Fruit fly (Drosophila melanogaster): ENCODE data around the gene para.

Gene para

DNA sequence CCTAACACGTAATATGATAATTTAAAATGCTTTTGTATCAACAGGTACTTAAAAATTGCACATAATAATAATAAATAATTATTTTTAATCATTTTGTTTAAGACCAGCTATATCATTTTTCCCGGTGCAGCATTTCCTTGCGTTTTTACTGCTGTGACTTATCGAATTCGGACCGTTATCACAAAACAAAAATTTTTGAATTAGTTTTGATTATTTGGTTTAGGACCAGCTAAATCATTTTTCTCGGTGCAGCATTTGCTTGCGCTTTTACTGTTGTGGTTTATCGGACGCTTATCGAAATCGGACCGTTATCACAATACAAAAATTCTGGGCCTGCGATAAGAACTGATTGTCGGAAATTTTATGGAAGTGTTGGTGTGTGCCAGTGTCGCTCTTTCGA is 19.7 kb upstream of the para start (continued):
- TF ChIP-seq cas (GFP tag; IDR thresholded peaks at IDR 0.05), result 0 out of 2 replicates have a peak, but pooled peaks have one; percentile 39
- peak; percentile 69 for TF ChIP-seq scrt (GFP tag; optimal IDR thresholded peaks at IDR 0.05)
- TF ChIP-seq ab (GFP tag; optimal IDR thresholded peaks at IDR 0.05), result no peak
- TF ChIP-seq CG7271 (tag; optimal IDR thresholded peaks at IDR 0.05), result no peak
- peak; percentile 73; the same call in 1 of the 2 replicates for TF ChIP-seq GATAe (GFP tag; conservative IDR thresholded peaks at IDR 0.05)
- TF ChIP-seq Mrtf (GFP tag; IDR thresholded peaks at IDR 0.05), result peak; percentile 75; the same call in 2 of the 3 replicates
- TF ChIP-seq usp (GFP tag; optimal IDR thresholded peaks at IDR 0.05), result no peak
- peak; percentile 84 for TF ChIP-seq phol (tag; optimal IDR thresholded peaks at IDR 0.05)
- TF ChIP-seq Jarid2 (GFP tag; optimal IDR thresholded peaks at IDR 0.05), result no peak
- no peak for TF ChIP-seq CG14667 (GFP tag; IDR thresholded peaks at IDR 0.05)
- peak; percentile 68 for TF ChIP-seq schlank (tag; optimal IDR thresholded peaks at IDR 0.05)
- TF ChIP-seq CG11398 (GFP tag; optimal IDR thresholded peaks at IDR 0.05), result no peak
- TF ChIP-seq dmrt99B (tag; optimal IDR thresholded peaks at IDR 0.05), result peak; percentile 88
- TF ChIP-seq fru (optimal IDR thresholded peaks at IDR 0.05), result no peak
- TF ChIP-seq Dad (GFP tag; optimal IDR thresholded peaks at IDR 0.05), result no peak
- peak; percentile 73 for TF ChIP-seq esg (GFP tag; conservative IDR thresholded peaks at IDR 0.05)
- peak; percentile 75 for TF ChIP-seq seq (GFP tag; IDR thresholded peaks at IDR 0.05)
- peak; percentile 30 for TF ChIP-seq twi (tag; optimal IDR thresholded peaks at IDR 0.05)
- peak; percentile 50 for TF ChIP-seq Dref (GFP tag; IDR thresholded peaks at IDR 0.05)
- peak; percentile 73 for TF ChIP-seq CG1603 (tag; optimal IDR thresholded peaks at IDR 0.05)
- TF ChIP-seq slou (GFP tag; optimal IDR thresholded peaks at IDR 0.05), result peak; percentile 68
- TF ChIP-seq wdn (GFP tag; IDR thresholded peaks at IDR 0.05), result peak; percentile 55; the same call in 1 of the 2 replicates
- TF ChIP-seq Deaf1 (tag; optimal IDR thresholded peaks at IDR 0.05), result peak; percentile 46
- TF ChIP-seq emc (GFP tag; optimal IDR thresholded peaks at IDR 0.05), result no peak
- TF ChIP-seq Fer3 (tag; optimal IDR thresholded peaks at IDR 0.05), result peak; percentile 83
- TF ChIP-seq CG15514 (GFP tag; optimal IDR thresholded peaks at IDR 0.05), result peak; percentile 77
- TF ChIP-seq gfzf (GFP tag; optimal IDR thresholded peaks at IDR 0.05), result no peak
- peak; percentile 52; the same call in 1 of the 2 replicates for TF ChIP-seq CG10959 (GFP tag; IDR thresholded peaks at IDR 0.05)
- TF ChIP-seq maf-S (GFP tag; optimal IDR thresholded peaks at IDR 0.05), result peak; percentile 40
- TF ChIP-seq ewg (GFP tag; optimal IDR thresholded peaks at IDR 0.05), result peak; percentile 49
- TF ChIP-seq zen (tag; optimal IDR thresholded peaks at IDR 0.05), result peak; percentile 58
- no peak for TF ChIP-seq bigmax (GFP tag; optimal IDR thresholded peaks at IDR 0.05)
- TF ChIP-seq B-H1 (GFP tag; IDR thresholded peaks at IDR 0.05), result peak; percentile 58
- peak; percentile 85 for TF ChIP-seq Atf6 (GFP tag; IDR thresholded peaks at IDR 0.05)
- TF ChIP-seq ken (GFP tag; IDR thresholded peaks at IDR 0.05), result peak; percentile 57; the same call in 2 of the 3 replicates
- peak; percentile 74 for TF ChIP-seq org-1 (GFP tag; optimal IDR thresholded peaks at IDR 0.05)
- no peak for TF ChIP-seq CG17385 (GFP tag; optimal IDR thresholded peaks at IDR 0.05)
- TF ChIP-seq CG15696 (tag; optimal IDR thresholded peaks at IDR 0.05), result peak; percentile 52
- TF ChIP-seq Opbp (GFP tag; IDR thresholded peaks at IDR 0.05; ENCODE audit: partially characterized antibody), result no peak
- peak; percentile 72 for TF ChIP-seq run (tag; optimal IDR thresholded peaks at IDR 0.05)
- TF ChIP-seq dan (GFP tag; IDR thresholded peaks at IDR 0.05), result no peak
- TF ChIP-seq CG11456 (GFP tag; IDR thresholded peaks at IDR 0.05), result no peak; the same call in 1 of the 3 replicates
- TF ChIP-seq aop (GFP tag; IDR thresholded peaks at IDR 0.05), result 0 out of 2 replicates have a peak, but pooled peaks have one; percentile 22
- TF ChIP-seq HLH3B (GFP tag; IDR thresholded peaks at IDR 0.05), result peak; percentile 70; the same call in 1 of the 2 replicates
- TF ChIP-seq Elba2 (GFP tag; optimal IDR thresholded peaks at IDR 0.05), result no peak
- TF ChIP-seq MBD-R2 (GFP tag; IDR thresholded peaks at IDR 0.05), result peak; percentile 47
- 0 out of 2 replicates have a peak, but pooled peaks have one; percentile 19 for TF ChIP-seq peb (GFP tag; IDR thresholded peaks at IDR 0.05)
- no peak for TF ChIP-seq CG3726 (GFP tag; IDR thresholded peaks at IDR 0.05)
- peak; percentile 80 for TF ChIP-seq lilli (GFP tag; optimal IDR thresholded peaks at IDR 0.05)
- TF ChIP-seq ERR (GFP tag; optimal IDR thresholded peaks at IDR 0.05), result no peak
- TF ChIP-seq CG9876 (GFP tag; optimal IDR thresholded peaks at IDR 0.05), result peak; percentile 1
- TF ChIP-seq CG16815 (GFP tag; optimal IDR thresholded peaks at IDR 0.05), result peak; percentile 53

Measured in whole organism, embryonic.